Fruit fly (Drosophila melanogaster) S2 (cell line): Measurements from ENCODE around the gene elav.

Experiments
- CG8478 ChIP-seq: fragments of >200 bp; optimal IDR thresholded peaks from 2 replicates; lab custom pipeline; 2018
- CTCF ChIP-seq, 2 experiments: fragments of >200 bp; optimal IDR thresholded peaks; 2 replicates each; lab custom pipeline; 2018

dm6 chrX:476230-477143, 46.5 kb downstream of the elav start, which contains the start of the genes ebo and CG13373:
- TF ChIP-seq CG8478 (lab: Kevin White, UChicago) (no peak), CTCF (optimal IDR thresholded peaks at IDR 0.05; lab: Kevin White, UChicago) (no peak)
